Fruit fly (Drosophila melanogaster) S2 (cell line): ENCODE results near the gene CG10232.

Source experiments
- CG8478 ChIP-seq: fragments of >200 bp; optimal IDR thresholded peaks from 2 replicates; lab custom pipeline; 2018
- CTCF ChIP-seq, 2 experiments: fragments of >200 bp; optimal IDR thresholded peaks; 2 replicates each; lab custom pipeline; 2018

dm6 chr3R:23700304-23700767, 21.1 kb downstream of the CG10232 start, which contains the start of the genes CG31468 and Gba1a:
- TF ChIP-seq CTCF (optimal IDR thresholded peaks at IDR 0.05; lab: Kevin White, UChicago) = no peak
- no peak for TF ChIP-seq CG8478 (lab: Kevin White, UChicago)
